Fruit fly (Drosophila melanogaster) whole organism, larva: ENCODE measurements around the gene CtsK1.
A peak's percentile ranks its signal among the peaks of the same experiment; 100 is the strongest.

Experiments used
- noc ChIP-seq: fragments of 200-800 bp; sonication (Bioruptor generic); optimal IDR thresholded peaks from 3 replicates; lab custom pipeline; 2019; ENCODE audit warnings: missing biosample characterization, mild to moderate bottlenecking, missing genetic modification characterization, moderate library complexity

CtsK1 gene

DNA sequence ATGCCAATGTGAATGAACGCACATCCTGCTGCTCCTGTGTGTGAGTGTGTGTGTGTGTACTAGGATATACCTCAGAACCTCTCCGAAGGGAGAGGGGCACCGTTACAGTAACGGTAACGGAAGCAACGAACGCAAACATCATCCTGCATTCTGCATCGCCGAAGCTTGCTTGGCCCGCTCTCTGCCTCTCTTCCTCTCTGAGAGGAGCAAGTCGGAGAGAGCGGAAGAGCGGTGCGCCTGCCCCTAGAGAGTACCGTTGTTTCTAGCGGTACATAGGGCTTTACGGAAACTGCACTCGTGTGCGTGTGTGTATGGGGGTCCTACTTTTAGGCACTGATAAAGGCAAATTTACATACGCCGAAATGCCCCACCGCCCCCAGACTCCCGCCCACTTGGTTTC is 2.7 kb upstream of the CtsK1 start:
- TF ChIP-seq noc (tag; lab: Kevin White, UChicago): no peak

DNA sequence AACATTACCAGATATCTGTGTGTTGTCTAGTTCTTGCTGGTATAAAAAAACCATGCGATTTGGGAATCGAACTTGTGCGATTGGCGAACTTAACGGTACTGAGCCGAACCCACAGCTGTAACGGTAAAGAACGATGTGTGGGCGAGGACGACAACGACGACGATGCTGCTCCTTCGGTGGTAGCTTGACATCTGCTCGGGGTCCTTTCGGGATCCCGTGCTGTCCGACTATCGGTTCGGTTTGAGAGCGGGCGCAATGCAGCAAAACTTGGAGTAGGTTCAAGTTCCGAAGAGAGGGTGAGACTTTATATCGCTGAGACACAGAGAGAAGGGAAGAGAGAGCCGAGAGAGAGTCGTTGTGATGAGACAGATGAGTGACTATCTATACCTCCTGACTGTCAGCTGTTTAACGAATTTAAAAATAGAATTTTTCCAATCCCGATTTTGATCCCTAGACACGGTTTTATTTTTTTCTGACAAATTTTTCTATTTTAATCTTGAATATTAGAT is 744 bp upstream of the CtsK1 start, which contains the start of gene CG17364:
TSS of gene CG17364 (minus strand) at position 168 of the 509 bp plus-strand sequence.
- no peak for TF ChIP-seq noc (tag; lab: Kevin White, UChicago)

DNA sequence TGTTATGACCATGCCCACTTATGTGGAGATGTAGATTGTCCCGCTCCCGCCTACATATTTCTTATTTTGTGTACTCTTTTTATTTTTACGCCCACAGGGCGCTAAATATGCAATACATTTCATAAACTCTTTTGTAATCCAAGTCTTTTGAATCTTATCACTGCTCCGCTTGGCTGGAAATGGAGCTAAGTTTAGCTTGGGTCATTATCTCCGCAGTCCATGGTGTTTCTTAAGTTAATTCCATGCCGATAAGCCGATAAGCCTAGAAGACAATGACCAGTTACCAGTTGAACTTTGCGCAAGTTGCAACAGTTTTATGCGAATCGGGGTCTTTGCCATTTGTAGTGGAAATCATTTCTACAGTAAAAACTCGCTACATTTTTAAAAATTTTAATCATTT is 2.4 kb downstream of the CtsK1 start:
- TF ChIP-seq noc (tag; lab: Kevin White, UChicago): no peak

DNA sequence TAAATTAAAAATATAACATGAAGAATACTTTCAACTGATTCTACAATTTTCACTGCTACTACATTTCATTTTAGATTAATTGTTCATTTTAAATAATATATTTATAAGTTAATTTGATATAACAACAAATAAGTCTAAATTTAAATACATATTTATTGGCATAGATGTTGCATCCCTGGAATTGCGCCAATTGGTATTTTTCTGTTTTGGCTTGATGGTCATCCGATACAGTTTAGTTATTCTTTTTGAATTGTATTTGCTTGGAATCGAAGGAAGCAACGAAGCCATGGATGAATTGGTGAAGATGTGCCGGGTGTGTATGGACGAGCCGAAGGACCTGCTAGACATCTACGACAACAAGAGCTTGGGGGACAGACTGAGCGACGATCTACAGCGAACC is 3.0 kb downstream of the CtsK1 start, which contains the start of gene CG17361:
TSS of gene CG17361 (plus strand) at position 200 of the 400 bp plus-strand sequence.
- no peak for TF ChIP-seq noc (tag; lab: Kevin White, UChicago)

DNA sequence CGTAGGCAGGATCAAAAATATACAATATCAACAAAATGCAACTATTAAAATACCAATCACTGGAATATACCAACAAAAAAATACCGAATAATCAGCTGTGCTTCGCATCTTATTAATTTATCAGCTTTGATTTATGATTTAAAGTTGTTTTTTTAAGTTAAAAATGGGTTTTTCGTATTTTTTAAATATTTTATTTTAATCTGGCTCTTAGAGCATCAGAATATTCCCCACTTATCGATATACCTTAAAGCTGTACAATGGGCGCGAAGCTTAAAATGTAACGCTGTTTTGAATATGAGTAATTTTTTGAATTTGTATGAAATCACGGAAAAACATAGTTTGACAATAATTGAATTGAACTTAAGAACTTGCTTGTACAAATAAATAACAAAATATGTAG is 5.2 kb downstream of the CtsK1 start, which contains the start of gene CG17359:
TSS of gene CG17359 (minus strand) at position 48 of the 400 bp plus-strand sequence.
- no peak for TF ChIP-seq noc (tag; lab: Kevin White, UChicago)

DNA sequence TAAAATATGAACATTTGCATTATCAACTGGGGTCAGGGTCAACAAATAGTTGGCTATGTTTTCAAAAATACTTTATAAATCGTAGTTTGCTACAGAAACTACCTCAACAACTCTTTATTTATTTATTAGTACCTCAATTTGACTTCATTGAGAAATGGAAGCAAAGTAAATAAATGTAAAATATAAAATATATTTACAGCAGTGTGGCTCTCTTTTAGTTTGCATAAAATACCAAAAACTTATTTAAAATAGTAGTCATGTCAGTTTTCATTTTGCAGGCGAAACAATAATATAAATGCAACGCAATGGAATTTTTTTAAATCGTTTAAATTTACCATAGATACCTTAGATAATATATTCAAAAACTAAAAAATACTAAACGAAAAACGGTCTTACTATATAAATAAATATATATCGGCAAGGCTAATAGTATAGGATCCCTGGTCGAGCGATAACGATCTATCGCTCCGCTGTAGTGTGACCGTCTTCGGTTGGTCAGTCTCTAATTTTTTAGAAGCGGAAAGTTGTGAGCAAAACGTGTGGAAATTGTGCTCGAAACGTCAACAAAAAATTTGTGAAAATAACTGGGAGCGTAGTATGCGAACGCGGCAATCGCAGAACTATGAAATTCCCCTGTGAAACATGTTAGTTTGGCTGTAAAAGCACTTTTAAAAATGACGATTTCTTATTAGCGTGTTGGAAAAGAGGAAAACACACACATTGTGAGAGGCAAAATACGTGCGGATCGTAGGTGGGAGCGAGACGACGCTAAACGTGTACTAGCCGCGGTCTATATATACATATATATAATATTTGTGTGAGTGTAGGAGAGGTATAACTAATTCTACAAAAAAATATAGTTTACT is 7.9 kb downstream of the CtsK1 start, which contains the start of the genes Nprl3 and upSET:
TSS of gene Nprl3 (minus strand) at position 223 of the 866 bp plus-strand sequence.
TSS of gene upSET (plus strand) at position 470 of the 866 bp plus-strand sequence.
- TF ChIP-seq noc (tag; lab: Kevin White, UChicago): peak; percentile 4

DNA sequence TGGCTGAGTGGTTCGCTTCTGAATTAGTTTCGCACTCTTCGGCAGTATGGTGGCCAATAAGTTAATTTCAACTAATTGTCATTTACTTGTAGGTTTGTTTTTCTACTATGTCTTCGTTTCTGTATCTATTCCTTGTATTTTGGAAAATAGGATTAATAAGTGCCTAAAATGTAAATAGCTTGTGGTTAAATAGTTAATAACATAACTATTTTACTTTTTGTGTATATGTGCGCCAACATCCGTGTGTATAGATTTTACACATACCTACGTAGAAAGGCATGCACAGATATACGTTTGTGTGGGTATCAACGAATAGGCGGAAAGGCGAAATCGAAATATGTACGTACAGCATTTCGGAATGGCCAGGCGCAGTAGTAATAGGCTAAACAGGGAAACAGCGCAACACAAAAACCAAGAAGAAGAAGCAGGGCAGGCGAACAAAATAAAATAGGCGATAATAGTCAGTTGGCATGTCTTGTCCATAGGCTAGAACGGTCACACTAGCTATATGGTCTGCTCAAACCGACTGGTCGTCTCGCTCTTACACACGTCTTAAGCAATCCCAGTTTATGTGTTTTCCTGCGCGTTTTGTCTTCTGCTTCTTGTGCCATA is 8.6 kb downstream of the CtsK1 start:
- no peak for TF ChIP-seq noc (tag; lab: Kevin White, UChicago)

DNA sequence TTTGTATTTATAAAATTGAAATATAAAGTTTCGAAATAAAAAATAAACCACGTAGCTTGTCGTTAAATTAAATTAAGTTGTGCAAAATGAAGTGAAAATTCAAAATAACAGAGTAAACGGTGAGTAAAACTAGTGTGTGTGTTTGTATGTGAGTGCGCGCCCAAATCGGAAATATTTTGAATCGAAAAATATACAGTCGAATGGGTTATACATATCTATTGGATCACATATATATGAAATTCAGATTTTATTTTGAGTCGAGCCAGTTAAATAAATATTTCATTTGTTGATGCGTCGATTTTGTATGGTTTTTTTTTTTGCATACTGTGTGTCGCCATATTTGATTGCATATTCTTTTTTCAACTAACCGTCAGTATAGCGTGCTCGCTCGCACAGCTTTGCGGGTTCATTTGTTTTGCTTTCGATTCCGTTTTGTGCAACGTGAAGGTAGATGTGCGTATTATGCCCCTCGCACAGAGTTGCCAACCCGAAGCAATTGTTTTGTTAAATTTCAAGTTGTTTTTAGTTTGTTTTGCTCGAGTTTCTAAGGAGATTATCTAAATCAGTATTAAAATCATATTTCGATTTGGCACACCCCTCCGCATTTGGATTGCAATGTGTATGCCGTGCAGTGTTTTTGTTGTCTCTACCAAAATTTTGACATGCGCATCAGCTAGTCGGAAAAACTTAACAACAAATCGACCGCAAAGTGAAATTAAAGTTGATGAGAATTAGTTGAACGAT is 9.4 kb downstream of the CtsK1 start:
- TF ChIP-seq noc (tag; lab: Kevin White, UChicago): peak; percentile 23

DNA sequence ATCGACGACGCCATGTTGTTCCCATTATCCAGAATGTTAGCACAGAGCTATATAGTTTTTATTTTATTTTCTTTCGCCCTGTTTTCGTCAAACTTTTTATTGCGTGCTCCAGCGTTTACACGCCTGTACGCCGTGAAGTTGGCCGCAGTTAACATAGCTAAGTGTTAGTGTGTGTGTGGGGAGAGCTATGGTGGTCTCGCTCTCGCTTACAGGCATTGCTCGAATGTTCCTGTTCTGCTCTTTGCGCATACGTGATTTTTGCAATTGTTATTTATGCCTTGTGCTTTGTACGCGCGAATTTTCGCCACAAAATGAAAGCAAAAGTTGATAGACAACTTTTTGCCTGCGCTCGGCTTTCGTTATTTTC is 10.0 kb downstream of the CtsK1 start:
- TF ChIP-seq noc (tag; lab: Kevin White, UChicago): no peak

DNA sequence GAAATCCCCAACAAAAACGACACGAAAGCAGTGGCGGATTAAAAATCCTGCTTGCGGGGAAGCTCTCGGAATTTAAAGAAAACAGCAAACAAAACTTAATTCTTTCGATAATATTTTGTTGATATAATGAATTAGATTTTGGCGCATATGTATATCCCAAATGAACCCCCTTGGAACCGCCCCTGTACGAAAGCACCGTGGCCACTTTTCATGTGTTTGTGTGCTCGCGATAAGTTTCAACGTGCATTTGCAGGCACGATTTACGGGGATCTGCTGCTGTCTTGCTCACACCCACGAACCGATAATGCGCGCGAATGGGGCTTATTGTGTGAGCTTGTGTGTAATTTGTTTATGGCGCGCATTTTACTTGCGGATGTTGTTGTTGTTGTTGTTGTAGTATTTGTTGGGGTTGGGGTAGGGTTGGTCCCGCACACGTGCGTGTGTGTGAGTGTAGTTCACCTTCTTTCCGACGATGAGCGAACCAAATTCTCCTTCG is 11.0 kb downstream of the CtsK1 start:
- TF ChIP-seq noc (tag; lab: Kevin White, UChicago): peak; percentile 96

DNA sequence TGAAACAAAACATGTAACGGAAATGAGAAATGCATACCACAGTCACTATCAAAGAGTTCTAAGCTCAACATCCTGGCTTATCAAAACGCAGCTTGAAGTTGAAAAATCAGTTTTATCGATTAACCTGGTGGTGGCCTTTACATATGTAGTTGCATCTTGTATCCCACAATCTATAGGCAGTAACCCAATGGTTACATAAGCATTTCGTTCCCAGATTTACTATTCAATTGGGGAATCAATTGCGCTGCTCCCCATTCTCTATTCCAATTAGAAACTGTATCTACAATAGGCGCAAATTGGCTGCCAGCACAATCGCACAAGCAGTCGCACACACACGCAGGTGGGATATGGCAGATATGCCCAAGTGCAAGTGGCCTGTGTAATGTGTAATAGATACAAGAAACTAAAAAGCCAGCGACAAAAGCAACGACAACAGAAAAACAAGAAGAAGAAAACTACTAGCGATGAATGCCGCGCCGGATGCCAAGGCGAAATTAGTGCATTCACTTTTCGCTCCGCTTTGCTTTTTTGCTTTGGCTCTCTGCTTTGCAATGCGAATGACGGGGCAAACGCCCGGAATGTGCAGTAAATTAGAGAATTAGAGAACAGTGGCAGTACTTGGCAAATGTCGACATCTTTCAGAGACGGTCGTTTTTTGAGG is 11.7 kb downstream of the CtsK1 start:
- TF ChIP-seq noc (tag; lab: Kevin White, UChicago): no peak

DNA sequence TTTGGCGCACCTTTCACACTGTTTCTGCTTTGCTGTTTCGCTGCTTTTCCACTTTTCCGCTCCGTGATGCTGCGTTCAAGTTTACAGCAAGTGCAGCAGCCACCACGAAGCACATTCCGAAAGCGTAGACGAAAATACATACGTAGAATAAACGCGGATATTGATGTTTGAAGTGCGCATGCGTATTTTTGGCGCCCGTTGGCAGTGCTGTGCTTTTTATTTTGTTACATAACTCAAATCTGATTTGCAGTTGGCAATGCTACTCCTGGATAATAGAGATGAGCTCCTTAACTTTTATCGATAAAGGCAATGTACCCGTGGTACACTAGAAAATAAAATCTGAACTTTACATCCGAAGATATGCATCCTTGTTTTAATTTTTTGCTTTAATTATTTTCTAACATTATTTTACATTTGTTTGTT is 12.7 kb downstream of the CtsK1 start:
- TF ChIP-seq noc (tag; lab: Kevin White, UChicago): no peak

DNA sequence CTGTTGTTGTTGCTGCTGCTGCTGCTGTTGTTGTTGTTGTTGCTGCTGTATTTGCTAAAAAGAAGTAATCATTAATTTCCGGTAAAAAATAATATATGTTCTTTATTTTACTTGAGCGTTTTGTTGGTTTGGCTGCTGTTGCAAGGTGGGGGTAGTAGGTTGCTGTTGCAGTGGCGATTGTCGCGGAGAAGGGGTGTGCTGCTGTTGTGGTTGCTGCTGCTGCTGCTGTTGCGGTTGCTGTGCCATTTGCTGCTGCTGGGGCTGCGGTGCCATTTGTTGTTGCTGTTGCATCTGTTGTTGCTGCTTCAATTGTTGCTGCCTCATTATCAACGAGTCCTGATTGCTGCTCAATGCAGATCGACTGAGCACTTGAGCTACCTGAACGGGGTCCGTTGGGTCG is 31.7 kb downstream of the CtsK1 start:
- TF ChIP-seq noc (tag; lab: Kevin White, UChicago): no peak

DNA sequence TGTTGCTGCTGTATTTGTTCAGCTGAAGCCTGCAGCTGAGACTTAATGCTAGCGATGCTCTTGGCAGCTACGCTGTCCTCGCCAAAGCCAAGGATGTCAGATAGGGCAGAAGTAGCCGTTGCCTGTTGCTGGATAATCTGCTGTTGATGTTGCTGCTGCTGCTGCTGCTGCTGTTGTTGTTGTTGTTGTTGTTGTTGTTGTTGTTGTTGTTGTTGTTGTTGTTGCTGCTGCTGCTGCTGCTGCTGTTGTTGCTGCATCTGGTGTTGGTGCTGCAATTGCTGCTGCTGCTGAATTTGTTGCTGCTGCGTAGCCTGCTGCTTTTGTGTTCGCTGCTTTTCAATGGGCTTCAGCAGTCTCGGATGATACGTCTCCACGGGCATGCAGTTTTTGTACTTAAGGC is 33.5 kb downstream of the CtsK1 start:
- TF ChIP-seq noc (tag; lab: Kevin White, UChicago): no peak
